Worm (Caenorhabditis elegans) whole organism, L2 larva: ENCODE results near the gene gba-4.

Experiments used
- C34F6.9 ChIP-seq: fragments of 150-350 bp; optimal IDR thresholded peaks from 2 replicates; lab custom pipeline; 2014; ENCODE audit warnings: missing biosample characterization, missing genetic modification characterization
- F13H6.1 ChIP-seq: sonication (generic microtip); optimal IDR thresholded peaks from 2 replicates; lab custom pipeline; 2016; ENCODE audit warnings: missing genetic modification characterization, missing compliant biosample characterization
- Y55F3AM.14 ChIP-seq: fragments of 200-800 bp; sonication (Bioruptor generic); optimal IDR thresholded peaks from 2 replicates; lab custom pipeline; 2018; ENCODE audit warnings: mild to moderate bottlenecking, missing genetic modification characterization, missing compliant biosample characterization
- alr-1 ChIP-seq: fragments of 150-350 bp; optimal IDR thresholded peaks from 2 replicates; lab custom pipeline; 2014; ENCODE audit warnings: missing biosample characterization, missing genetic modification characterization
- aly-2 ChIP-seq: fragments of 150-350 bp; optimal IDR thresholded peaks from 2 replicates; lab custom pipeline; 2014; ENCODE audit warnings: missing biosample characterization, missing genetic modification characterization
- ama-1 ChIP-seq: fragments of 150-350 bp; optimal IDR thresholded peaks from 2 replicates; lab custom pipeline; 2018; ENCODE audit warnings: inconsistent platforms
- blmp-1 ChIP-seq: sonication (generic microtip); optimal IDR thresholded peaks from 2 replicates; lab custom pipeline; 2017; ENCODE audit warnings: missing genetic modification characterization, mild to moderate bottlenecking, missing compliant biosample characterization, antibody characterized with exemption, moderate library complexity; ENCODE audit not compliant: insufficient read depth
- ceh-16 ChIP-seq: fragments of 150-350 bp; optimal IDR thresholded peaks from 2 replicates; lab custom pipeline; 2014; ENCODE audit warnings: missing biosample characterization, missing genetic modification characterization
- ceh-82 ChIP-seq: fragments of 150-350 bp; optimal IDR thresholded peaks from 2 replicates; lab custom pipeline; 2014; ENCODE audit warnings: missing biosample characterization, missing genetic modification characterization
- crh-2 ChIP-seq: sonication (generic microtip); optimal IDR thresholded peaks from 2 replicates; lab custom pipeline; 2017; ENCODE audit warnings: missing biosample characterization, missing genetic modification characterization
- egl-27 ChIP-seq: sonication (generic microtip); optimal IDR thresholded peaks from 3 replicates; lab custom pipeline; 2017; ENCODE audit warnings: missing biosample characterization, missing genetic modification reagents, missing genetic modification characterization
- elt-3 ChIP-seq: sonication (generic microtip); optimal IDR thresholded peaks from 2 replicates; lab custom pipeline; 2017; ENCODE audit warnings: missing biosample characterization, missing genetic modification characterization
- fos-1 ChIP-seq: fragments of 150-350 bp; optimal IDR thresholded peaks from 2 replicates; lab custom pipeline; 2014; ENCODE audit warnings: missing biosample characterization, missing genetic modification characterization
- gmeb-1 ChIP-seq: fragments of 150-350 bp; optimal IDR thresholded peaks from 2 replicates; lab custom pipeline; 2014; ENCODE audit warnings: missing biosample characterization, missing genetic modification characterization
- lin-11 ChIP-seq: fragments of 150-350 bp; sonication (generic microtip); optimal IDR thresholded peaks from 2 replicates; lab custom pipeline; 2014; ENCODE audit warnings: missing biosample characterization, missing genetic modification characterization, inconsistent platforms, mixed read lengths
- lin-13 ChIP-seq: fragments of 150-350 bp; optimal IDR thresholded peaks from 2 replicates; lab custom pipeline; 2014; ENCODE audit warnings: missing biosample characterization, missing genetic modification reagents, missing genetic modification characterization
- lin-39 ChIP-seq: fragments of 150-350 bp; optimal IDR thresholded peaks from 2 replicates; lab custom pipeline; 2014; ENCODE audit warnings: missing biosample characterization, missing genetic modification reagents, missing genetic modification characterization
- lsy-2 ChIP-seq, 2 experiments: fragments of 150-350 bp in 1 of 2; sonication (generic microtip) in 1 of 2; optimal IDR thresholded peaks; 2 replicates each; lab custom pipeline; 2014 to 2017; ENCODE audit warnings: missing biosample characterization in 2 of 2, missing genetic modification characterization in 2 of 2
- mbf-1 ChIP-seq: sonication (generic microtip); optimal IDR thresholded peaks from 2 replicates; lab custom pipeline; 2017; ENCODE audit warnings: missing biosample characterization, missing genetic modification characterization
- mdl-1 ChIP-seq, 2 experiments: fragments of 150-350 bp in 1 of 2; sonication (generic microtip) in 1 of 2; optimal IDR thresholded peaks; 2 replicates each; lab custom pipeline; 2017; ENCODE audit warnings: missing biosample characterization in 2 of 2, missing genetic modification characterization in 2 of 2
- nhr-10 ChIP-seq: sonication (generic microtip); optimal IDR thresholded peaks from 2 replicates; lab custom pipeline; 2017; ENCODE audit warnings: missing biosample characterization, missing genetic modification characterization
- nhr-11 ChIP-seq: fragments of 150-350 bp; optimal IDR thresholded peaks from 2 replicates; lab custom pipeline; 2014; ENCODE audit warnings: missing biosample characterization, missing genetic modification characterization
- nhr-12 ChIP-seq: fragments of 150-350 bp; optimal IDR thresholded peaks from 2 replicates; lab custom pipeline; 2014; ENCODE audit warnings: missing biosample characterization, missing genetic modification characterization
- nhr-129 ChIP-seq: fragments of 150-350 bp; optimal IDR thresholded peaks from 2 replicates; lab custom pipeline; 2014; ENCODE audit warnings: missing biosample characterization, missing genetic modification characterization
- nhr-21 ChIP-seq: fragments of 150-350 bp; optimal IDR thresholded peaks from 2 replicates; lab custom pipeline; 2014; ENCODE audit warnings: missing biosample characterization, missing genetic modification characterization
- nhr-237 ChIP-seq: fragments of 150-350 bp; optimal IDR thresholded peaks from 2 replicates; lab custom pipeline; 2014; ENCODE audit warnings: missing biosample characterization, missing genetic modification characterization
- nhr-25 ChIP-seq: fragments of 150-350 bp; sonication (generic microtip); optimal IDR thresholded peaks from 3 replicates; lab custom pipeline; 2014; ENCODE audit warnings: missing biosample characterization, missing genetic modification characterization
- nhr-6 ChIP-seq: fragments of 150-350 bp; optimal IDR thresholded peaks from 2 replicates; lab custom pipeline; 2014; ENCODE audit warnings: missing biosample characterization, missing genetic modification characterization
- nhr-77 ChIP-seq: fragments of 150-350 bp; optimal IDR thresholded peaks from 2 replicates; lab custom pipeline; 2014; ENCODE audit warnings: missing biosample characterization, missing genetic modification characterization
- sem-4 ChIP-seq: fragments of 150-350 bp; optimal IDR thresholded peaks from 2 replicates; lab custom pipeline; 2014; ENCODE audit warnings: missing biosample characterization, missing genetic modification reagents, missing genetic modification characterization
- skn-1 ChIP-seq: sonication (generic microtip); optimal IDR thresholded peaks from 2 replicates; lab custom pipeline; 2017; ENCODE audit warnings: missing biosample characterization, missing genetic modification characterization
- sma-3 ChIP-seq: sonication (generic microtip); optimal IDR thresholded peaks from 2 replicates; lab custom pipeline; 2016; ENCODE audit warnings: missing genetic modification reagents, missing genetic modification characterization, missing compliant biosample characterization
- sma-9 ChIP-seq, 2 experiments: fragments of 150-350 bp in 1 of 2; sonication (generic microtip) in 1 of 2; optimal IDR thresholded peaks; 2 replicates each; lab custom pipeline; 2014 to 2016; ENCODE audit warnings: missing genetic modification characterization in 2 of 2, mild to moderate bottlenecking in 1 of 2, missing biosample characterization in 1 of 2, missing compliant biosample characterization in 1 of 2, missing genetic modification reagents in 1 of 2, moderate library complexity in 1 of 2
- unc-39 ChIP-seq: fragments of 150-350 bp; optimal IDR thresholded peaks from 2 replicates; lab custom pipeline; 2014; ENCODE audit warnings: missing biosample characterization, missing genetic modification characterization
- unc-55 ChIP-seq: fragments of 150-350 bp; sonication (generic microtip); optimal IDR thresholded peaks from 3 replicates; lab custom pipeline; 2014; ENCODE audit warnings: missing biosample characterization, missing genetic modification reagents, missing genetic modification characterization
- unc-62 ChIP-seq: fragments of 150-350 bp; optimal IDR thresholded peaks from 2 replicates; lab custom pipeline; 2014; ENCODE audit warnings: missing biosample characterization, missing genetic modification reagents, missing genetic modification characterization
- zag-1 ChIP-seq: fragments of 150-350 bp; optimal IDR thresholded peaks from 2 replicates; lab custom pipeline; 2014; ENCODE audit warnings: missing biosample characterization, missing genetic modification characterization
- ztf-1 ChIP-seq: fragments of 200-800 bp; sonication (Bioruptor generic); conservative IDR thresholded peaks from 2 replicates; pipeline ENCODE4 v1.3.6; 2022; ENCODE audit warnings: missing genetic modification characterization, missing compliant biosample characterization
- ztf-11 ChIP-seq: sonication (generic microtip); optimal IDR thresholded peaks from 2 replicates; lab custom pipeline; 2017; ENCODE audit warnings: missing biosample characterization, missing genetic modification characterization
- ztf-4 ChIP-seq: fragments of 150-350 bp; optimal IDR thresholded peaks from 2 replicates; lab custom pipeline; 2014; ENCODE audit warnings: missing biosample characterization, missing genetic modification characterization

The gba-4 gene

ce11 chrIV:5388477-5389065 is 37.9 kb upstream of the gba-4 start, which contains the start of gene elo-6:
TSS of gene elo-6 (minus strand) at chrIV:5388559.
- TF ChIP-seq nhr-6 (tag; lab: Kevin White, UChicago) (no peak), nhr-129 (tag; lab: Kevin White, UChicago) (peak; percentile 54), mbf-1 (tag; lab: Kevin White, UChicago) (no peak), F13H6.1 (tag; lab: Kevin White, UChicago) (peak; percentile 31), sma-9 (GFP tag; optimal IDR thresholded peaks at IDR 0.05; lab: Kevin White, UChicago) (no peak), sma-9 (tag; optimal IDR thresholded peaks at IDR 0.05; lab: Kevin White, UChicago) (no peak), ama-1 (lab: Kevin White, UChicago) (peak; percentile 35), nhr-77 (tag; lab: Kevin White, UChicago) (no peak), crh-2 (tag; lab: Kevin White, UChicago) (peak; percentile 29), sma-3 (GFP tag; lab: Kevin White, UChicago) (peak; percentile 7), nhr-237 (tag; lab: Kevin White, UChicago) (no peak), fos-1 (peak; percentile 57), ceh-16 (no peak), lin-39 (tag; lab: Kevin White, UChicago) (no peak), nhr-25 (tag; lab: Kevin White, UChicago) (no peak), lin-13 (peak; percentile 1), ceh-82 (tag; lab: Kevin White, UChicago) (no peak), C34F6.9 (no peak), Y55F3AM.14 (GFP tag; lab: Kevin White, UChicago) (no peak), elt-3 (tag; lab: Kevin White, UChicago) (no peak), alr-1 (tag; lab: Kevin White, UChicago) (no peak)

ce11 chrIV:5385020-5385419 is 34.3 kb upstream of the gba-4 start, which contains the start of gene F41H10.12:
TSS of gene F41H10.12 (plus strand) at chrIV:5385320.
- TF ChIP-seq zag-1 (tag; lab: Kevin White, UChicago) (no peak), nhr-10 (tag; lab: Kevin White, UChicago) (no peak), ztf-11 (tag; lab: Kevin White, UChicago) (no peak), nhr-21 (tag; lab: Kevin White, UChicago) (no peak), Y55F3AM.14 (GFP tag; lab: Kevin White, UChicago) (no peak), skn-1 (tag; lab: Kevin White, UChicago) (no peak), mdl-1 (tag; optimal IDR thresholded peaks at IDR 0.05; lab: Kevin White, UChicago) (no peak), ztf-4 (tag; lab: Kevin White, UChicago) (no peak), nhr-12 (tag; lab: Kevin White, UChicago) (no peak), lin-11 (tag; lab: Kevin White, UChicago) (no peak), unc-39 (no peak), nhr-129 (tag; lab: Kevin White, UChicago) (no peak), unc-62 (no peak), aly-2 (no peak), nhr-25 (tag; lab: Kevin White, UChicago) (no peak)

- no peak for TF ChIP-seq blmp-1 (tag; lab: Kevin White, UChicago)
- no peak for TF ChIP-seq lin-13
- no peak for TF ChIP-seq ama-1 (lab: Kevin White, UChicago)
- TF ChIP-seq crh-2 (tag; lab: Kevin White, UChicago): no peak
- no peak for TF ChIP-seq nhr-129 (tag; lab: Kevin White, UChicago)
- TF ChIP-seq unc-55: no peak
- TF ChIP-seq sem-4 (tag; lab: Kevin White, UChicago): no peak
- no peak for TF ChIP-seq nhr-11 (tag; lab: Kevin White, UChicago)
- no peak for TF ChIP-seq fos-1
- no peak for TF ChIP-seq gmeb-1
Measured at ce11 chrIV:5382609-5383008, 31.9 kb upstream of the gba-4 start, which contains the start of gene F41H10.1. TSS of gene F41H10.1 (plus strand) at chrIV:5382909.

ce11 chrIV:5381334-5381733 is 30.6 kb upstream of the gba-4 start, which contains the start of gene F41H10.2:
TSS of gene F41H10.2 (plus strand) at chrIV:5381634.
- TF ChIP-seq nhr-6 (tag; lab: Kevin White, UChicago) (no peak), unc-39 (no peak), ztf-1 (no peak), lsy-2 (tag; optimal IDR thresholded peaks at IDR 0.05; lab: Kevin White, UChicago) (no peak), egl-27 (tag; lab: Kevin White, UChicago) (no peak)
